Fruit fly (Drosophila melanogaster): ENCODE results near the gene CG5326.
A peak's percentile ranks its signal among the peaks of the same experiment; 100 is the strongest.

CG5326 gene

dm6 chr3R:22539762-22540161, at the start of gene CG5326:
CG5326 (minus strand) TSS chr3R:22539919.
- no peak for TF ChIP-seq cnc (optimal IDR thresholded peaks at IDR 0.05)
- TF ChIP-seq tj (GFP tag; optimal IDR thresholded peaks at IDR 0.05) = peak; percentile 76

- TF ChIP-seq Mnt (GFP tag; optimal IDR thresholded peaks at IDR 0.05) (no peak), CG7045 (GFP tag; optimal IDR thresholded peaks at IDR 0.05) (peak; percentile 65), CG12768 (GFP tag; optimal IDR thresholded peaks at IDR 0.05) (peak; percentile 44), bab1 (GFP tag; optimal IDR thresholded peaks at IDR 0.05) (no peak), Crg-1 (GFP tag; optimal IDR thresholded peaks at IDR 0.05) (peak; percentile 64), toe (GFP tag; optimal IDR thresholded peaks at IDR 0.05) (peak; percentile 20), tj (GFP tag; optimal IDR thresholded peaks at IDR 0.05) (peak; percentile 25), CG7101 (tag; optimal IDR thresholded peaks at IDR 0.05) (peak; percentile 80), kay (GFP tag; ENCODE audit: borderline replicate concordance) (no peak), CG5204 (GFP tag; optimal IDR thresholded peaks at IDR 0.05) (no peak), CG33017 (tag; optimal IDR thresholded peaks at IDR 0.05) (peak; percentile 44), cic (GFP tag; optimal IDR thresholded peaks at IDR 0.05) (peak; percentile 55), CG1620 (GFP tag; optimal IDR thresholded peaks at IDR 0.05) (peak; percentile 22), CG14711 (tag; optimal IDR thresholded peaks at IDR 0.05) (peak; percentile 47), CG11617 (GFP tag; optimal IDR thresholded peaks at IDR 0.05) (peak; percentile 47), Clk (GFP tag; optimal IDR thresholded peaks at IDR 0.05) (no peak), ovo (GFP tag; optimal IDR thresholded peaks at IDR 0.05) (peak; percentile 50), Hr96 (GFP tag; optimal IDR thresholded peaks at IDR 0.05) (no peak), cnc (optimal IDR thresholded peaks at IDR 0.05) (no peak), pad (GFP tag; optimal IDR thresholded peaks at IDR 0.05) (no peak)
Measured at dm6 chr3R:22589311-22589710, 49.6 kb upstream of the CG5326 start.

DNA sequence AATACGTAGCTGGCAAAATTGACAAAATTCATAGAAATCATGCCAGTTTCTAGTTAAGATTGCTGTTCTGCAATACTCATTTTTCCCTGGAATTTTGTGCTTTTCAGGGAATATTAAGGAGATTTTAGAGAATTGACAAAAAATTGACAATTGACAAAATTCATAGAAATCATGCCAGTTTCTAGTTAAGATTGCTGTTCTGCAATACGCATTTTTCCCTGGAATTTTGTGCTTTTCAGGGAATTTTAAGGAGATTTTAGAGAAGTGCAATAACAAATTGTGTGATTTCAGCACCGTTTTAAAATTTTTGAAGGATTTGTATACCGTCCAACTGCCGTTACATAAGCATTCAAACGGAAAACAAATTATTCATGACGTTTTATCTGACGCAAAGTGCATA, 49.0 kb upstream of the CG5326 start:
- TF ChIP-seq kay (GFP tag; ENCODE audit: borderline replicate concordance) = no peak

DNA sequence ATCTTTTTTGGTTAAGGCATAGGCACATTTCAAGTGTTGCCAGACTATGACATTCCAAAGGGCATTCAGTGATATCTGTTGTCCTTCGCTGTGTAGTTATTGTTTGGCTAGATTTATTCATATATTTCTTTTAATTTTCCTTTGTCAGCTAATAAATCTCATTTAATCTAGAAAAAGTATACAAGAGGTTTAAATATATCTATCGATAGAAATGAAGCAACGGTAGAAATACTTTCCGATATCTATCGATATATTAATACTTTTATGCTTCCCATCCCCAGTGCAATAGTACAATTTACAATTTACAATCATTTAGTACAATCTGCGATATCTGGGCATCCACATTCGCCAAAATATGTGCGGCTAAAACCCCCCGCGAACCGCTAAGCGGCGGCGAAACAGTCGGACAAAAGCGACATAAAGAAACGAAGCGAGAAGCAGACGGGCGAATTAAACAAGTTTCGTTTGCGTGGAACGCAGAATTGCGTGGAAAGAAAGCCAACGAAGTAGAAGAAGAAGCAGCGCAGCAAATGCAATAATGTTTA, 47.8 kb upstream of the CG5326 start, which contains the start of gene Efa6:
Gene Efa6, plus strand, starts transcription at position 337 of the 545 bp plus-strand sequence.
- TF ChIP-seq CG1620 (GFP tag; optimal IDR thresholded peaks at IDR 0.05) (peak; percentile 62), Clk (GFP tag; optimal IDR thresholded peaks at IDR 0.05) (peak; percentile 60), bab1 (GFP tag; optimal IDR thresholded peaks at IDR 0.05) (peak; percentile 66), toe (GFP tag; optimal IDR thresholded peaks at IDR 0.05) (peak; percentile 90), CG5204 (GFP tag; optimal IDR thresholded peaks at IDR 0.05) (no peak), CG14711 (tag; optimal IDR thresholded peaks at IDR 0.05) (peak; percentile 56), CG11617 (GFP tag; optimal IDR thresholded peaks at IDR 0.05) (peak; percentile 56), pad (GFP tag; optimal IDR thresholded peaks at IDR 0.05) (peak; percentile 44), CG7045 (GFP tag; optimal IDR thresholded peaks at IDR 0.05) (peak; percentile 62), cnc (optimal IDR thresholded peaks at IDR 0.05) (no peak), CG12768 (GFP tag; optimal IDR thresholded peaks at IDR 0.05) (peak; percentile 56), Hr96 (GFP tag; optimal IDR thresholded peaks at IDR 0.05) (no peak), kay (GFP tag; ENCODE audit: borderline replicate concordance) (no peak), CG33017 (tag; optimal IDR thresholded peaks at IDR 0.05) (peak; percentile 10), cic (GFP tag; optimal IDR thresholded peaks at IDR 0.05) (peak; percentile 85), tj (GFP tag; optimal IDR thresholded peaks at IDR 0.05) (peak; percentile 64), CG7101 (tag; optimal IDR thresholded peaks at IDR 0.05) (peak; percentile 65), Crg-1 (GFP tag; optimal IDR thresholded peaks at IDR 0.05) (peak; percentile 64), Mnt (GFP tag; optimal IDR thresholded peaks at IDR 0.05) (peak; percentile 65), ovo (GFP tag; optimal IDR thresholded peaks at IDR 0.05) (peak; percentile 73)

DNA sequence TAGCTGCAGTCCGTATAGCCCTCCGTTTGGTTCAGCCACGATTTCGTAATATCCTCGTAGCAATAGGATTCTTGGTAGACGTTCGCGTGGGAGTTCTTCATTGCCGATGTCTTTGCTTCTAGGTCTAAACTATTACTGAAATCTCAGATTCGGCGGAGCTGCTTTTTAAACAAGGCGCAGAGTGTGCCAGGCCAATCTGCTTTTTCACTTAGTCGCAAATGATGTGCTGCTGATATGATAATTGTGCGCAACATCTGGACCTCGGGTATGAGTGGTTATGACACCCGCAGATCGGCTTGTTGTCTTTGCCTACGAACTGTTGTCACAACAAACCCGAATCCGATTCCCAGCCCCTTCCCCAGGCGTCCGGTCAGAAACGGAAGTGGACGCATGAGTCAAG, 46.8 kb upstream of the CG5326 start, which contains the start of gene btn:
Gene btn, minus strand, starts transcription at position 101 of the 400 bp plus-strand sequence.
- no peak for TF ChIP-seq Crg-1 (GFP tag; optimal IDR thresholded peaks at IDR 0.05)

DNA sequence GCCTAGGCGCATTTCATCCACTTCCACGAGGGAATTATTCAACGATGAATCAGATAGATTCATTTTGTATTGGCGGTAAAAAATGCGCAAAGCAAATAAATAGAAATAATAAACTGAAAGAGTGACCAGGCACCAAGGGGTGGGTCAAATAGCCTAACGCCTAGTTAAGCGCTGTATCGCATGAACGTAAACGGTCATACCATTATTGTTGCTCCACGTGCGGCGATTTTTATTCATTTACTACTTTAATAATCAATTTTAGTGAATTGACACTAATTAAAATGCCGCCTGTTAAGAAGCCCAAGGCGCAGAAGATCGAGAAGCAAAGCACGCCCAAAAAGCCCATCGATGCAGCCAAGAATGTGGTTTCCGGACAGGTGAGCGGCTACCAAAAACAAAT, 44.9 kb upstream of the CG5326 start, which contains the start of the genes CG33107 and CG6937:
Gene CG33107, minus strand, starts transcription at position 137 of the 400 bp plus-strand sequence.
Gene CG6937, plus strand, starts transcription at position 192 of the 400 bp plus-strand sequence.
- TF ChIP-seq Mnt (GFP tag; optimal IDR thresholded peaks at IDR 0.05) (peak; percentile 97), pad (GFP tag; optimal IDR thresholded peaks at IDR 0.05) (no peak)

dm6 chr3R:22582981-22583380, 43.3 kb upstream of the CG5326 start, which contains the start of gene Dph5:
Dph5 (minus strand) TSS chr3R:22583225.
- TF ChIP-seq cic (GFP tag; optimal IDR thresholded peaks at IDR 0.05) (no peak), CG11617 (GFP tag; optimal IDR thresholded peaks at IDR 0.05) (no peak), pad (GFP tag; optimal IDR thresholded peaks at IDR 0.05) (no peak), Crg-1 (GFP tag; optimal IDR thresholded peaks at IDR 0.05) (no peak), CG14711 (tag; optimal IDR thresholded peaks at IDR 0.05) (no peak), Mnt (GFP tag; optimal IDR thresholded peaks at IDR 0.05) (peak; percentile 91), toe (GFP tag; optimal IDR thresholded peaks at IDR 0.05) (no peak), tj (GFP tag; optimal IDR thresholded peaks at IDR 0.05) (no peak), CG1620 (GFP tag; optimal IDR thresholded peaks at IDR 0.05) (no peak), CG5204 (GFP tag; optimal IDR thresholded peaks at IDR 0.05) (no peak), CG7045 (GFP tag; optimal IDR thresholded peaks at IDR 0.05) (no peak), CG7101 (tag; optimal IDR thresholded peaks at IDR 0.05) (no peak), bab1 (GFP tag; optimal IDR thresholded peaks at IDR 0.05) (peak; percentile 7), CG33017 (tag; optimal IDR thresholded peaks at IDR 0.05) (no peak), cnc (optimal IDR thresholded peaks at IDR 0.05) (no peak)
